Fruit fly (Drosophila melanogaster) whole organism, wandering third instar larva: ENCODE measurements around the gene CG14212.

ENCODE experiments used
- Abd-B ChIP-seq: fragments of >200 bp; optimal IDR thresholded peaks from 2 replicates; lab custom pipeline; 2017; ENCODE audit warnings: missing biosample characterization, missing genetic modification characterization
- CG32264 ChIP-seq: fragments of 200-800 bp; sonication (Bioruptor generic); optimal IDR thresholded peaks from 2 replicates; lab custom pipeline; 2016; ENCODE audit warnings: missing biosample characterization, missing genetic modification characterization
- CG9705 ChIP-seq: fragments of 200-800 bp; sonication (Bioruptor generic); optimal IDR thresholded peaks from 2 replicates; lab custom pipeline; 2018; ENCODE audit warnings: missing biosample characterization, mild to moderate bottlenecking, missing genetic modification characterization
- CrebA ChIP-seq: fragments of 200-800 bp; sonication (Bioruptor generic); optimal IDR thresholded peaks from 2 replicates; lab custom pipeline; 2016; ENCODE audit warnings: missing biosample characterization, mild to moderate bottlenecking, missing genetic modification characterization, borderline replicate concordance
- Dfd ChIP-seq: fragments of >200 bp; optimal IDR thresholded peaks from 2 replicates; lab custom pipeline; 2017; ENCODE audit warnings: missing biosample characterization, missing genetic modification characterization
- Dif ChIP-seq: fragments of 200-275, 200-300 bp; sonication (Bioruptor generic); optimal IDR thresholded peaks from 2 replicates; lab custom pipeline; 2018; ENCODE audit warnings: missing biosample characterization, missing genetic modification characterization; ENCODE audit not compliant: partially characterized antibody
- GATAd ChIP-seq: sonication (Bioruptor generic); optimal IDR thresholded peaks from 2 replicates; lab custom pipeline; 2016; ENCODE audit warnings: missing biosample characterization, missing genetic modification characterization
- HLH106 ChIP-seq: fragments of 200-800 bp; optimal IDR thresholded peaks from 3 replicates; lab custom pipeline; 2019; ENCODE audit warnings: missing biosample characterization, mild to moderate bottlenecking, missing genetic modification characterization, moderate library complexity
- Hnf4 ChIP-seq: fragments of 200-800 bp; sonication (Bioruptor generic); optimal IDR thresholded peaks from 2 replicates; lab custom pipeline; 2016; ENCODE audit warnings: missing biosample characterization, mild to moderate bottlenecking, missing genetic modification characterization
- Hr78 ChIP-seq: fragments of >200 bp; optimal IDR thresholded peaks from 2 replicates; lab custom pipeline; 2017; ENCODE audit warnings: missing biosample characterization, missing genetic modification characterization
- Hr83 ChIP-seq: fragments of 200-300 bp; sonication (Bioruptor generic); optimal IDR thresholded peaks from 2 replicates; lab custom pipeline; 2016; ENCODE audit warnings: missing biosample characterization, mild to moderate bottlenecking, missing genetic modification characterization, moderate library complexity; ENCODE audit not compliant: poor library complexity, severe bottlenecking
- Jra ChIP-seq: sonication (Bioruptor generic); optimal IDR thresholded peaks from 2 replicates; lab custom pipeline; 2016; ENCODE audit warnings: missing biosample characterization, missing genetic modification characterization
- Mio ChIP-seq: sonication (Bioruptor generic); optimal IDR thresholded peaks from 2 replicates; lab custom pipeline; 2016; ENCODE audit warnings: missing biosample characterization, missing genetic modification characterization
- Myc ChIP-seq: fragments of >200 bp; optimal IDR thresholded peaks from 2 replicates; lab custom pipeline; 2017
- N ChIP-seq: fragments of >200 bp; optimal IDR thresholded peaks from 2 replicates; lab custom pipeline; 2018; ENCODE audit warnings: missing biosample characterization, missing external identifiers, missing genetic modification characterization
- OdsH ChIP-seq: fragments of 200-800 bp; sonication (Bioruptor generic); optimal IDR thresholded peaks from 2 replicates; lab custom pipeline; 2016; ENCODE audit warnings: missing biosample characterization, mild to moderate bottlenecking, missing genetic modification characterization
- Rel ChIP-seq, 2 experiments: fragments of 200-800 bp; sonication (Bioruptor generic) in 1 of 2; optimal IDR thresholded peaks; 2 replicates in 1 of 2; 3 replicates in 1 of 2; lab custom pipeline; 2016 to 2019; ENCODE audit warnings: mild to moderate bottlenecking in 2 of 2, missing biosample characterization in 2 of 2, missing genetic modification characterization in 2 of 2, moderate library complexity in 1 of 2
- Sp1 ChIP-seq: fragments of 200-800 bp; sonication (Bioruptor generic); optimal IDR thresholded peaks from 3 replicates; lab custom pipeline; 2019; ENCODE audit warnings: missing biosample characterization, mild to moderate bottlenecking, missing genetic modification characterization, moderate library complexity
- Vsx2 ChIP-seq: fragments of 200-300, 225-300 bp; sonication (Bioruptor generic); optimal IDR thresholded peaks from 2 replicates; lab custom pipeline; 2018; ENCODE audit warnings: missing biosample characterization, missing genetic modification characterization; ENCODE audit not compliant: partially characterized antibody
- br ChIP-seq: fragments of 200-800 bp; sonication (Bioruptor generic); optimal IDR thresholded peaks from 2 replicates; lab custom pipeline; 2016; ENCODE audit warnings: missing biosample characterization, missing genetic modification characterization
- brk ChIP-seq: fragments of 200-800 bp; sonication (Bioruptor generic); optimal IDR thresholded peaks from 2 replicates; lab custom pipeline; 2016; ENCODE audit warnings: missing biosample characterization, mild to moderate bottlenecking, missing genetic modification characterization
- dl ChIP-seq, 2 experiments: fragments of 175-275, 200-275 bp in 1 of 2; fragments of 200-275 bp in 1 of 2; sonication (Bioruptor generic); optimal IDR thresholded peaks; lab custom pipeline; 2018; ENCODE audit warnings: mild to moderate bottlenecking in 2 of 2, missing biosample characterization in 2 of 2, missing genetic modification characterization in 2 of 2, moderate library complexity in 2 of 2; ENCODE audit not compliant: partially characterized antibody in 2 of 2, insufficient read depth in 1 of 2
- dmrt93B ChIP-seq: fragments of 200-800 bp; sonication (Bioruptor generic); optimal IDR thresholded peaks from 2 replicates; lab custom pipeline; 2018; ENCODE audit warnings: missing biosample characterization, mild to moderate bottlenecking, missing genetic modification characterization
- dsf ChIP-seq: sonication (Bioruptor generic); optimal IDR thresholded peaks from 2 replicates; lab custom pipeline; 2016; ENCODE audit warnings: missing biosample characterization, missing genetic modification characterization, borderline replicate concordance
- ey ChIP-seq: fragments of 200-800 bp; sonication (Bioruptor generic); optimal IDR thresholded peaks from 2 replicates; lab custom pipeline; 2016; ENCODE audit warnings: missing biosample characterization, missing genetic modification characterization
- foxo ChIP-seq, 2 experiments: fragments of 200-800 bp; sonication (Bioruptor generic); optimal IDR thresholded peaks; 2 replicates in 1 of 2; 3 replicates in 1 of 2; lab custom pipeline; 2016 to 2017; ENCODE audit warnings: missing biosample characterization in 2 of 2, missing genetic modification characterization in 2 of 2
- fru ChIP-seq: fragments of 200-800 bp; sonication (Bioruptor generic); optimal IDR thresholded peaks from 3 replicates; lab custom pipeline; 2016; ENCODE audit warnings: missing biosample characterization, mild to moderate bottlenecking, missing genetic modification characterization
- h ChIP-seq: fragments of 200-800 bp; sonication (Bioruptor generic); optimal IDR thresholded peaks from 3 replicates; lab custom pipeline; 2016; ENCODE audit warnings: missing biosample characterization, mild to moderate bottlenecking, missing genetic modification characterization
- lola ChIP-seq: fragments of >200 bp; optimal IDR thresholded peaks from 2 replicates; lab custom pipeline; 2017; ENCODE audit warnings: missing biosample characterization, missing genetic modification characterization
- pan ChIP-seq: fragments of >200 bp; optimal IDR thresholded peaks from 2 replicates; lab custom pipeline; 2017
- rgr ChIP-seq: fragments of 200-800 bp; sonication (Bioruptor generic); optimal IDR thresholded peaks from 3 replicates; lab custom pipeline; 2016; ENCODE audit warnings: missing biosample characterization, mild to moderate bottlenecking, missing genetic modification characterization
- sage ChIP-seq: fragments of 200-800 bp; sonication (Bioruptor generic); optimal IDR thresholded peaks from 2 replicates; lab custom pipeline; 2016; ENCODE audit warnings: missing biosample characterization, mild to moderate bottlenecking, missing genetic modification characterization
- sv ChIP-seq: fragments of 200-800 bp; sonication (Bioruptor generic); optimal IDR thresholded peaks from 3 replicates; lab custom pipeline; 2016; ENCODE audit warnings: missing biosample characterization, missing genetic modification characterization
- tai ChIP-seq: sonication (Bioruptor generic); optimal IDR thresholded peaks from 2 replicates; lab custom pipeline; 2016; ENCODE audit warnings: missing biosample characterization, missing genetic modification characterization
- usp ChIP-seq: fragments of >200 bp; optimal IDR thresholded peaks from 2 replicates; lab custom pipeline; 2017; ENCODE audit warnings: missing biosample characterization, missing genetic modification characterization
- woc ChIP-seq: sonication (Bioruptor generic); optimal IDR thresholded peaks from 2 replicates; lab custom pipeline; 2016; ENCODE audit warnings: missing biosample characterization, mild to moderate bottlenecking, missing genetic modification characterization

The CG14212 gene

DNA sequence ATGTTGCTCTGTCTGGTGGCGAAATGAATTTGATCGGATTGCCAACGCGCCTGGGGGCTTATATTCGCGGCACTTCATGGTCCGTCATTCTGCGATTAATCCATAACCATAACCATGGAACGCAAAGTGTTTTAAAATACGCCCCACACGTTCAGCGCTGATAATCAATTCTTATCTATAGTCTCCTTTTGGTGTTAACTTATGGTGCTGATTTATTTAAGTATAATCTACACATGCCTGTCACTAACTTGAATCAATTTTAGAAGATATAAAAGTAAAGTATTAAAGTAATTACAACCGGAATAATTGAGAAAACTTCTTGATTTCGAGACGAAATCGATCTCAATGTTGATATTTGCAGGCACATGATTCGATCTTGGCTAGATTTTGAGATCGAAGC is 35.4 kb upstream of the CG14212 start, which contains the start of gene CG14219:
CG14219 (minus strand) TSS at position 101 of the 400 bp plus-strand sequence.
- TF ChIP-seq Dif (no peak), CrebA (GFP tag; lab: Kevin White, UChicago) (no peak), fru (GFP tag; lab: Kevin White, UChicago) (no peak), usp (GFP tag; lab: Kevin White, UChicago) (no peak)
- TF ChIP-seq, all 38 proteins: peak for 0

DNA sequence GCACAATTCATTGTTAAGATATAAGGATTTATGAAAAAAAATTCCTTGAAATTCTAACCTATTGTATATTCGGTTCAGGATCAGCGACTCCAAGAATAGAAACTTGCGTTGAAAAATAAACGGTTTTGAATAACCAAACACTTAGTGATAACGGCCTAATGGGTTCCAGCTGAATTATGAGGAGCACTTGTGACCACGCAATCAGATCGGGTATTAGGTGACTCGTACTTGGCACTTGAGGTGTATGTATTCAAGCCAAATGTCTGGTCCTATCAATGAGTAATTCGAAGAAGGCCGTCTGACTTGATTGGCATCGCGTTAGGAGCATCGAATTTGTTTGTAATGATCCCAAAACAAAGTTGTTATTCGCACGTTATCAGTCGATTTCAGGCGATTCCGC is 34.9 kb upstream of the CG14212 start:
- TF ChIP-seq br (no peak), Rel (GFP tag; optimal IDR thresholded peaks at IDR 0.05; lab: Kevin White, UChicago) (no peak), Rel (tag; optimal IDR thresholded peaks at IDR 0.05; lab: Kevin White, UChicago) (no peak), woc (no peak), dl (GFP tag; optimal IDR thresholded peaks at IDR 0.05; lab: Kevin White, UChicago; ENCODE audit: insufficient read depth in 1 of 2, partially characterized antibody in 2 of 2) (no peak), Hr83 (GFP tag; lab: Kevin White, UChicago) (no peak), Mio (GFP tag; lab: Kevin White, UChicago) (no peak), Hr78 (GFP tag; lab: Kevin White, UChicago) (no peak), CrebA (GFP tag; lab: Kevin White, UChicago) (no peak), Sp1 (GFP tag; lab: Kevin White, UChicago) (no peak), Dfd (GFP tag; lab: Kevin White, UChicago) (no peak), OdsH (GFP tag; lab: Kevin White, UChicago) (no peak), Jra (GFP tag; lab: Kevin White, UChicago) (no peak), GATAd (GFP tag; lab: Kevin White, UChicago) (no peak), Hnf4 (GFP tag; lab: Kevin White, UChicago) (no peak), lola (GFP tag; lab: Kevin White, UChicago) (no peak), foxo (GFP tag; optimal IDR thresholded peaks at IDR 0.05; lab: Kevin White, UChicago) (no peak)

DNA sequence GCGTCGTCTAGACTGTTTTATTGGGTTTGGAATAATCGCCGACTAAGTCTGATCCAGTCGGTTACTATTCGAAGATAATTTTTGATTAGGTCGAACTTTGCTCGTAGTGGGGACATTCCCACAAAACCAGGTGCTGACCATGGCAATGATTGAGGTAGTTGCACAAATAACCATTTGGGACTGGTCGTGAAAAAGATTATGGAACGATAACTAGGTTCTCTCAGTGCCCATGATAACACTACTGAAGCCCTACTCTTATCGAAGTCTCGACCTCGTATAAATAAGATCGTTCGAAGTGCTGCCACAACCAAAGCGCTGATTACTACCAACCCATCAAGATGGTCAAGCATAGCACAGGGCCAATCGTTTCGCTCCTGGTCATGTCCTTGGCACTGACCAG is 33.2 kb upstream of the CG14212 start, which contains the start of gene CG14205:
CG14205 (plus strand) TSS at position 301 of the 400 bp plus-strand sequence.
- no peak for TF ChIP-seq h (GFP tag; lab: Kevin White, UChicago)
- TF ChIP-seq Sp1 (GFP tag; lab: Kevin White, UChicago) = no peak
- TF ChIP-seq dmrt93B (GFP tag; lab: Kevin White, UChicago) = no peak
- no peak for TF ChIP-seq Dfd (GFP tag; lab: Kevin White, UChicago)
- TF ChIP-seq Jra (GFP tag; lab: Kevin White, UChicago) = no peak
- TF ChIP-seq N (GFP tag; lab: Kevin White, UChicago) = no peak
- TF ChIP-seq Hr78 (GFP tag; lab: Kevin White, UChicago) = no peak
- TF ChIP-seq tai (GFP tag; lab: Kevin White, UChicago) = no peak
- TF ChIP-seq woc = no peak
- TF ChIP-seq CG32264 (GFP tag; lab: Kevin White, UChicago) = no peak

DNA sequence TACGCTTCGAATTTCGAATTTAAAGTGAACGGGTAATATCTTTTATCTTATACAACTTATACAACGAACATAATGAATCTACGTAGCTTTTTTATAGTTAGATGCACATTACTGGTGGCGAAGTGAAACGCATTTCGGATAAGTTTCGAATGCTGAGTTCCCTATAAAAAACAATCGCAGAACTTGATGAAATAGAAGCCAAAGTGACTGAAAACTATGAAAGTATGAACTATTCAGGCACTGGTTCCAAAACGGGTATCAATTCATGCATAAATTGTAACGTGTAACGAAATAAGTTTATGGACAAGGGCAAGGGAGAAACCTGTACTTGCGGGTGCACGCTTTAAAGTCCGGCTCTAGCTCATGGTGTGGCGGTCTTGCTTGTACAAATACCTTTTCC is 29.6 kb upstream of the CG14212 start:
- TF ChIP-seq fru (GFP tag; lab: Kevin White, UChicago) = no peak
- TF ChIP-seq CG9705 = no peak

DNA sequence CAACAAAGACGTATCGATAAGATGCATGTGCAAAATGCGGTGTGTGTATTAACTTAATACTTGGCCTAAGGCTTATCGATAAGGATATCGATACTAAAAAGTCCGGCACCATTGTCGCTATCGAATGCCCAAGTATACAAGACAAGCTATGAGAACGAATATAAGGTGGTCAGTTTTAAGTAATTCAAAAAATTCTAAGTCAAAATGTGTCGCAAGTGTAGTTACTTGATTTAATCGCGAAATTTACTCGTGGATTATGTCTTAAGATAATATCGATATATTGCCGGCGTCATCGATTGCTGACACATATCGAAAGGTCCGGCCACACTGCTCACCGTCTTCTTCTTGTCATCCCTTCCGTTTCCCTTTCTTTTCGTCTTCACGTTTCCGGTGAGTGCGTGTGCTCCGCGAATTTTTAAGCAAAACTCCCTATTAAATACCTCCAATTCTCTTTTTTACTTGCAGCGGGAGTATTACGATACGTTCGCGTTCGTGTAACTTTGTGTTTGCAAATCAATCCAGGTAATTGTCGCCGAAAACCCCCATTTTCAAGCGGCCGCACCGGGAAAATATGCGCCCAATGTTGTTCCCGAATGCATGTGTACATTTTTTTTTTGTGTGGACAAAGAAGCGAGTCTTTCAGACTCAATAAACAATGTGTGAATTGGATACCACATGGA is 27.7 kb upstream of the CG14212 start, which contains the start of gene RpS10b:
RpS10b (plus strand) TSS at position 348 of the 680 bp plus-strand sequence.
- TF ChIP-seq HLH106 (tag; lab: Kevin White, UChicago) (peak; percentile 73), Dfd (GFP tag; lab: Kevin White, UChicago) (no peak), Rel (GFP tag; optimal IDR thresholded peaks at IDR 0.05; lab: Kevin White, UChicago) (peak; percentile 23), Rel (tag; optimal IDR thresholded peaks at IDR 0.05; lab: Kevin White, UChicago) (peak; percentile 65), brk (peak; percentile 36), Mio (GFP tag; lab: Kevin White, UChicago) (peak; percentile 52), ey (GFP tag; lab: Kevin White, UChicago) (peak; percentile 60), Hnf4 (GFP tag; lab: Kevin White, UChicago) (peak; percentile 70), pan (no peak), usp (GFP tag; lab: Kevin White, UChicago) (no peak), Abd-B (GFP tag; lab: Kevin White, UChicago) (no peak), CG32264 (GFP tag; lab: Kevin White, UChicago) (peak; percentile 40), dl (GFP tag; optimal IDR thresholded peaks at IDR 0.05; lab: Kevin White, UChicago; ENCODE audit: insufficient read depth in 1 of 2, partially characterized antibody in 2 of 2) (no peak), Dif (no peak), fru (GFP tag; lab: Kevin White, UChicago) (peak; percentile 65), Vsx2 (GFP tag; lab: Kevin White, UChicago) (no peak), h (GFP tag; lab: Kevin White, UChicago) (peak; percentile 86), N (GFP tag; lab: Kevin White, UChicago) (no peak), dmrt93B (GFP tag; lab: Kevin White, UChicago) (peak; percentile 94), OdsH (GFP tag; lab: Kevin White, UChicago) (peak; percentile 79), sage (GFP tag; lab: Kevin White, UChicago) (no peak), Hr83 (GFP tag; lab: Kevin White, UChicago) (peak; percentile 78), GATAd (GFP tag; lab: Kevin White, UChicago) (peak; percentile 3), Sp1 (GFP tag; lab: Kevin White, UChicago) (peak; percentile 90), rgr (GFP tag; lab: Kevin White, UChicago) (peak; percentile 88), dsf (GFP tag; lab: Kevin White, UChicago) (peak; percentile 38), lola (GFP tag; lab: Kevin White, UChicago) (no peak), tai (GFP tag; lab: Kevin White, UChicago) (no peak), Myc (lab: Kevin White, UChicago) (peak; percentile 43), sv (GFP tag; lab: Kevin White, UChicago) (peak; percentile 58)
